1 fruit fly cellular context compared by ENCODE assay signal in the genomic region with DNA sequence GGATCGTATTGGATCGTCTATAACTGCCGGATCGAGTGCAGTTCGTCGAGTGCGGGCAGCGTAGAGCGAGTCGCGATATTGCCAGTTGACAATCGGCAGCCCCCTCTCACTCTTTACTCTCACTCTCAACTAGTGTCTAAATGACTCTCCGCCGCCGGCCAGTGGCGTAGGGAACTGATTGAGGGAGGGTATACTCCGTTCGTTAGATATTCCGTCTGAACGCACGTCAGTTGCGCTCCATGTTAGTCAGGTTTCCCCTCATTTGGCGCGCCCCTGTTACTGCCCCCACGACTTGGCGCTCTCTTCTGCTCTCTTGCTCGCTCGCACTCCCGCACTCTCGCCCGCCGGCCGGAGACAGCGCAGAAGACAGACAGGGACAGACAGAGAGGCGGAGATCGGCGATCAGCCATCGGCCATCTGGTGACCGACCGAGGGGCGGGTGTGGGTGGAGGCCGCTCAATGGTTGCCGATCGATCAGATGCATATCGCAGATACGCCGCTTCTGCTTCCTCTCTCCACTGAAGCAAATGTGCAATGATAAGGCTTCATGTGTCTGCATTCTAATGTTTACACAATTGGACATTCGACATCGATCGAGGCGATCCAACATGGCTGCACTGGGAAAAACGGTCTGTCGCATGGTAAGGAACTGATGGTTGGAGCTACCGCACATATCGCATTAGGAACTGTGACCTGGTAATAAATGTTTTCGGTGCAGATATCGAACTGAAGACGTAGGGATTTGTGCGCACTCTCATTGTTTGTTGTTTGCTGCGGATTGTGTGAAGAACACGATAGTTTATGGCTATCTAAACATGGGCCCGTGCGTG.
TF ChIP-seq lines count a peak whose summit lies in the region.

Gene moody (minus strand): TSS at position 51 of the 830 bp plus-strand sequence.

TF ChIP-seq in whole organism, embryonic, 481 proteins besides CTCF, POLR2A, EP300 and RAD21 (continued from another document and continues in another):
- peak; percentile 86 for TF ChIP-seq Deaf1 (tag; optimal IDR thresholded peaks at IDR 0.05; lab: Kevin White, UChicago)
- peak; percentile 91 for TF ChIP-seq fd96Cb (tag; optimal IDR thresholded peaks at IDR 0.05; lab: Kevin White, UChicago)
- peak; percentile 96 for TF ChIP-seq C15 (GFP tag; IDR thresholded peaks at IDR 0.05; lab: Robert Waterston, UW)
- TF ChIP-seq Pdp1 (GFP tag; optimal IDR thresholded peaks at IDR 0.05; lab: Kevin White, UChicago) = peak; percentile 95 to 98
- peak; percentile 90 for TF ChIP-seq nerfin-1 (tag; optimal IDR thresholded peaks at IDR 0.05; lab: Kevin White, UChicago)
- TF ChIP-seq abd-A (tag; optimal IDR thresholded peaks at IDR 0.05; lab: Kevin White, UChicago) = peak; percentile 85
- TF ChIP-seq Atf-2 (GFP tag; optimal IDR thresholded peaks at IDR 0.05; lab: Kevin White, UChicago) = peak; percentile 96
- peak; percentile 100 for TF ChIP-seq Rfx (GFP tag; IDR thresholded peaks at IDR 0.05; lab: Robert Waterston, UW)
- peak; percentile 96 for TF ChIP-seq Hey (tag; optimal IDR thresholded peaks at IDR 0.05; lab: Kevin White, UChicago)
- peak; percentile 86 for TF ChIP-seq Lim3 (GFP tag; IDR thresholded peaks at IDR 0.05; lab: Robert Waterston, UW)
- peak; percentile 70 for TF ChIP-seq Neu2 (GFP tag; optimal IDR thresholded peaks at IDR 0.05; lab: Kevin White, UChicago; ENCODE audit: borderline replicate concordance)
- peak; percentile 95 for TF ChIP-seq Mes4 (GFP tag; optimal IDR thresholded peaks at IDR 0.05; lab: Kevin White, UChicago)
- peak; percentile 83 for TF ChIP-seq Jarid2 (GFP tag; optimal IDR thresholded peaks at IDR 0.05; lab: Kevin White, UChicago)
- TF ChIP-seq slp2 (GFP tag; optimal IDR thresholded peaks at IDR 0.05; lab: Kevin White, UChicago) = peak; percentile 96
- TF ChIP-seq CG4730 (GFP tag; IDR thresholded peaks at IDR 0.05; lab: Robert Waterston, UW) = peak; percentile 97
- peak; percentile 95 for TF ChIP-seq crc (GFP tag; optimal IDR thresholded peaks at IDR 0.05; lab: Kevin White, UChicago)
- TF ChIP-seq sisA (GFP tag; IDR thresholded peaks at IDR 0.05; lab: Robert Waterston, UW) = peak; percentile 98
- TF ChIP-seq CG6813 (GFP tag; optimal IDR thresholded peaks at IDR 0.05; lab: Kevin White, UChicago) = peak; percentile 98
- TF ChIP-seq CG11085 (GFP tag; IDR thresholded peaks at IDR 0.05; lab: Robert Waterston, UW) = peak; percentile 98
- no peak for TF ChIP-seq h (optimal IDR thresholded peaks at IDR 0.05; lab: Kevin White, UChicago)
- TF ChIP-seq hkb (optimal IDR thresholded peaks at IDR 0.05; lab: Kevin White, UChicago) = no peak
- TF ChIP-seq hkb (GFP tag; IDR thresholded peaks at IDR 0.05; lab: Robert Waterston, UW) = peak; percentile 98
- TF ChIP-seq CG1792 (GFP tag; optimal IDR thresholded peaks at IDR 0.05; lab: Kevin White, UChicago) = peak; percentile 96
- TF ChIP-seq cg (GFP tag; optimal IDR thresholded peaks at IDR 0.05; lab: Kevin White, UChicago) = peak; percentile 35
- peak; percentile 95 for TF ChIP-seq grau (tag; optimal IDR thresholded peaks at IDR 0.05; lab: Kevin White, UChicago)
- TF ChIP-seq CG17829 (tag; optimal IDR thresholded peaks at IDR 0.05; lab: Kevin White, UChicago) = peak; percentile 95
- TF ChIP-seq CG2120 (GFP tag; optimal IDR thresholded peaks at IDR 0.05; lab: Kevin White, UChicago) = peak; percentile 99
- peak; percentile 93 for TF ChIP-seq disco-r (GFP tag; optimal IDR thresholded peaks at IDR 0.05; lab: Kevin White, UChicago)
- TF ChIP-seq lov (optimal IDR thresholded peaks at IDR 0.05; lab: Kevin White, UChicago) = no peak
- peak; percentile 98 for TF ChIP-seq lov (GFP tag; IDR thresholded peaks at IDR 0.05; lab: Robert Waterston, UW)
- TF ChIP-seq CG4404 (GFP tag; IDR thresholded peaks at IDR 0.05; lab: Robert Waterston, UW) = peak; percentile 93
- TF ChIP-seq CG3726 (GFP tag; IDR thresholded peaks at IDR 0.05; lab: Robert Waterston, UW) = peak; percentile 97
- peak; percentile 98 for TF ChIP-seq Atf6 (GFP tag; IDR thresholded peaks at IDR 0.05; lab: Robert Waterston, UW)
- TF ChIP-seq CG3838 (GFP tag; optimal IDR thresholded peaks at IDR 0.05; lab: Kevin White, UChicago) = peak; percentile 83
- peak; percentile 92 for TF ChIP-seq CG4820 (GFP tag; optimal IDR thresholded peaks at IDR 0.05; lab: Kevin White, UChicago)
- TF ChIP-seq Elba2 (GFP tag; optimal IDR thresholded peaks at IDR 0.05; lab: Kevin White, UChicago) = no peak
- TF ChIP-seq so (GFP tag; IDR thresholded peaks at IDR 0.05; lab: Robert Waterston, UW) = peak; percentile 98
- TF ChIP-seq ap (GFP tag; IDR thresholded peaks at IDR 0.05; lab: Robert Waterston, UW) = peak; percentile 97
- TF ChIP-seq CG43689 (GFP tag; IDR thresholded peaks at IDR 0.05; lab: Robert Waterston, UW) = peak; percentile 97
- TF ChIP-seq danr (GFP tag; IDR thresholded peaks at IDR 0.05; lab: Robert Waterston, UW) = peak; percentile 95
- TF ChIP-seq H2.0 (GFP tag; IDR thresholded peaks at IDR 0.05; lab: Robert Waterston, UW) = peak; percentile 99
- TF ChIP-seq scrt (GFP tag; optimal IDR thresholded peaks at IDR 0.05; lab: Kevin White, UChicago) = peak; percentile 94
- TF ChIP-seq HLH4C (GFP tag; IDR thresholded peaks at IDR 0.05; lab: Robert Waterston, UW; ENCODE audit: partially characterized antibody) = 0 out of 3 replicates have a peak, but pooled peaks have one; percentile 23
- peak; percentile 98 for TF ChIP-seq al (GFP tag; IDR thresholded peaks at IDR 0.05; lab: Robert Waterston, UW)
- TF ChIP-seq Med (GFP tag; lab: Kevin White, UChicago) = peak; percentile 100
- peak; percentile 68 for TF ChIP-seq CG15479 (GFP tag; optimal IDR thresholded peaks at IDR 0.05; lab: Kevin White, UChicago)
- peak; percentile 97 for TF ChIP-seq chn (GFP tag; optimal IDR thresholded peaks at IDR 0.05; lab: Kevin White, UChicago)
- TF ChIP-seq Fer3 (tag; optimal IDR thresholded peaks at IDR 0.05; lab: Kevin White, UChicago) = peak; percentile 97
- peak; percentile 98 for TF ChIP-seq CG8944 (GFP tag; optimal IDR thresholded peaks at IDR 0.05; lab: Kevin White, UChicago)
- peak; percentile 91 for TF ChIP-seq D19A (tag; optimal IDR thresholded peaks at IDR 0.05; lab: Kevin White, UChicago)
- peak; percentile 96 for TF ChIP-seq Fer2 (tag; optimal IDR thresholded peaks at IDR 0.05; lab: Kevin White, UChicago)
- peak; percentile 90 for TF ChIP-seq CG3163 (GFP tag; optimal IDR thresholded peaks at IDR 0.05; lab: Kevin White, UChicago)
- peak; percentile 97 for TF ChIP-seq en (GFP tag; optimal IDR thresholded peaks at IDR 0.05; lab: Kevin White, UChicago)
- peak; percentile 85 for TF ChIP-seq Asciz (GFP tag; optimal IDR thresholded peaks at IDR 0.05; lab: Kevin White, UChicago)
- TF ChIP-seq CG8478 (optimal IDR thresholded peaks at IDR 0.05; lab: Kevin White, UChicago) = peak; percentile 50
- TF ChIP-seq CG12104 (GFP tag; optimal IDR thresholded peaks at IDR 0.05; lab: Kevin White, UChicago) = peak; percentile 86
- peak; percentile 97 for TF ChIP-seq Dek (tag; optimal IDR thresholded peaks at IDR 0.05; lab: Kevin White, UChicago)
- peak in 1 of 2 experiments; percentile 66 for TF ChIP-seq crp (GFP tag; optimal IDR thresholded peaks at IDR 0.05; lab: Kevin White, UChicago)
- peak; percentile 97 for TF ChIP-seq CG12155 (GFP tag; optimal IDR thresholded peaks at IDR 0.05; lab: Kevin White, UChicago)
- TF ChIP-seq CG11560 (tag; IDR thresholded peaks at IDR 0.05; lab: Robert Waterston, UW) = peak; percentile 90
- TF ChIP-seq CG42726 (GFP tag; IDR thresholded peaks at IDR 0.05; lab: Robert Waterston, UW; ENCODE audit: partially characterized antibody) = no peak
- TF ChIP-seq ara (GFP tag; IDR thresholded peaks at IDR 0.05; lab: Robert Waterston, UW) = peak; percentile 98
- TF ChIP-seq HLHmδ (GFP tag; optimal IDR thresholded peaks at IDR 0.05; lab: Kevin White, UChicago) = peak; percentile 97
- TF ChIP-seq Hsf (GFP tag; optimal IDR thresholded peaks at IDR 0.05; lab: Kevin White, UChicago) = peak; percentile 97
- TF ChIP-seq CG8359 (GFP tag; optimal IDR thresholded peaks at IDR 0.05; lab: Kevin White, UChicago; ENCODE audit: borderline replicate concordance) = peak; percentile 73
- peak; percentile 98 for TF ChIP-seq Fer1 (GFP tag; optimal IDR thresholded peaks at IDR 0.05; lab: Kevin White, UChicago)
- TF ChIP-seq H15 (GFP tag; IDR thresholded peaks at IDR 0.05; lab: Robert Waterston, UW) = peak; percentile 98
- TF ChIP-seq Hr3 (GFP tag; optimal IDR thresholded peaks at IDR 0.05; lab: Kevin White, UChicago) = peak; percentile 93
- peak; percentile 99 for TF ChIP-seq Drgx (GFP tag; IDR thresholded peaks at IDR 0.05; lab: Robert Waterston, UW)
- peak; percentile 96 to 97 for TF ChIP-seq chif (GFP tag; optimal IDR thresholded peaks at IDR 0.05; lab: Kevin White, UChicago)
- TF ChIP-seq CG9609 (GFP tag; optimal IDR thresholded peaks at IDR 0.05; lab: Kevin White, UChicago) = peak; percentile 97
- TF ChIP-seq tll (GFP tag; optimal IDR thresholded peaks at IDR 0.05; lab: Kevin White, UChicago) = no peak
- TF ChIP-seq Atf3 (GFP tag; optimal IDR thresholded peaks at IDR 0.05; lab: Kevin White, UChicago) = peak; percentile 95
- peak; percentile 94 for TF ChIP-seq nom (GFP tag; optimal IDR thresholded peaks at IDR 0.05; lab: Kevin White, UChicago)
- TF ChIP-seq Bgb (GFP tag; IDR thresholded peaks at IDR 0.05; lab: Robert Waterston, UW; ENCODE audit: partially characterized antibody) = peak; percentile 28; the same call in 1 of the 2 replicates
- TF ChIP-seq org-1 (GFP tag; optimal IDR thresholded peaks at IDR 0.05; lab: Kevin White, UChicago) = peak; percentile 95
- TF ChIP-seq CG5953 (GFP tag; IDR thresholded peaks at IDR 0.05; lab: Robert Waterston, UW) = peak; percentile 98
- TF ChIP-seq gcm2 (GFP tag; optimal IDR thresholded peaks at IDR 0.05; lab: Kevin White, UChicago) = peak; percentile 91
- peak; percentile 92 for TF ChIP-seq emc (GFP tag; optimal IDR thresholded peaks at IDR 0.05; lab: Kevin White, UChicago)
- peak; percentile 98 for TF ChIP-seq CG7786 (GFP tag; optimal IDR thresholded peaks at IDR 0.05; lab: Kevin White, UChicago)
- peak; percentile 99 for TF ChIP-seq wdn (GFP tag; IDR thresholded peaks at IDR 0.05; lab: Robert Waterston, UW)
- no peak for TF ChIP-seq Doc3 (GFP tag; IDR thresholded peaks at IDR 0.05; lab: Robert Waterston, UW; ENCODE audit: partially characterized antibody)
- no peak for TF ChIP-seq hth (optimal IDR thresholded peaks at IDR 0.05; lab: Kevin White, UChicago)
- TF ChIP-seq CG1233 (GFP tag; optimal IDR thresholded peaks at IDR 0.05; lab: Kevin White, UChicago) = peak; percentile 94
- peak; percentile 96 for TF ChIP-seq seq (GFP tag; IDR thresholded peaks at IDR 0.05; lab: Robert Waterston, UW)
- TF ChIP-seq CG4328 (GFP tag; optimal IDR thresholded peaks at IDR 0.05; lab: Kevin White, UChicago) = peak; percentile 99
- peak; percentile 95 for TF ChIP-seq CG3281 (GFP tag; optimal IDR thresholded peaks at IDR 0.05; lab: Kevin White, UChicago)
- TF ChIP-seq amos (GFP tag; IDR thresholded peaks at IDR 0.05; lab: Robert Waterston, UW; ENCODE audit: partially characterized antibody) = peak; percentile 38; the same call in 1 of the 2 replicates
- TF ChIP-seq CG17568 (GFP tag; optimal IDR thresholded peaks at IDR 0.05; lab: Kevin White, UChicago) = peak; percentile 93
- TF ChIP-seq Dbx (GFP tag; IDR thresholded peaks at IDR 0.05; lab: Robert Waterston, UW) = peak; percentile 99
- TF ChIP-seq CG12659 (GFP tag; optimal IDR thresholded peaks at IDR 0.05; lab: Kevin White, UChicago) = peak; percentile 98
- TF ChIP-seq prd (optimal IDR thresholded peaks at IDR 0.05; lab: Kevin White, UChicago) = no peak
- peak; percentile 99 for TF ChIP-seq prd (GFP tag; IDR thresholded peaks at IDR 0.05; lab: Robert Waterston, UW)
- peak; percentile 79 for TF ChIP-seq CG14710 (tag; optimal IDR thresholded peaks at IDR 0.05; lab: Kevin White, UChicago)
- TF ChIP-seq CG10274 (GFP tag; optimal IDR thresholded peaks at IDR 0.05; lab: Kevin White, UChicago) = peak; percentile 92
- TF ChIP-seq CG8290 (GFP tag; optimal IDR thresholded peaks at IDR 0.05; lab: Kevin White, UChicago) = peak; percentile 93
- peak; percentile 71 to 100 for TF ChIP-seq CG8290 (tag; optimal IDR thresholded peaks at IDR 0.05; lab: Kevin White, UChicago)
- peak; percentile 95 for TF ChIP-seq dmrt99B (tag; optimal IDR thresholded peaks at IDR 0.05; lab: Kevin White, UChicago)
- peak; percentile 96 for TF ChIP-seq Nf-YA (GFP tag; IDR thresholded peaks at IDR 0.05; lab: Robert Waterston, UW)
- TF ChIP-seq BEAF-32 (GFP tag; optimal IDR thresholded peaks at IDR 0.05; lab: Kevin White, UChicago) = peak; percentile 16
- TF ChIP-seq ci (GFP tag; IDR thresholded peaks at IDR 0.05; lab: Robert Waterston, UW) = peak; percentile 99
- TF ChIP-seq CG10321 (GFP tag; IDR thresholded peaks at IDR 0.05; lab: Robert Waterston, UW) = peak; percentile 87
- peak; percentile 98 for TF ChIP-seq Ptx1 (GFP tag; IDR thresholded peaks at IDR 0.05; lab: Robert Waterston, UW)
- TF ChIP-seq ATbp (GFP tag; optimal IDR thresholded peaks at IDR 0.05; lab: Kevin White, UChicago) = peak; percentile 96
- TF ChIP-seq CG8281 (tag; optimal IDR thresholded peaks at IDR 0.05; lab: Kevin White, UChicago) = peak; percentile 83
- no peak for TF ChIP-seq D (optimal IDR thresholded peaks at IDR 0.05; lab: Kevin White, UChicago)
- TF ChIP-seq D (GFP tag; optimal IDR thresholded peaks at IDR 0.05; lab: Kevin White, UChicago) = peak; percentile 92
- peak; percentile 94 for TF ChIP-seq kay (GFP tag; optimal IDR thresholded peaks at IDR 0.05; lab: Kevin White, UChicago)
- peak; percentile 97 for TF ChIP-seq CG9817 (tag; optimal IDR thresholded peaks at IDR 0.05; lab: Kevin White, UChicago)
- TF ChIP-seq grn (GFP tag; optimal IDR thresholded peaks at IDR 0.05; lab: Kevin White, UChicago) = peak; percentile 100
- TF ChIP-seq dmrt11E (tag; optimal IDR thresholded peaks at IDR 0.05; lab: Kevin White, UChicago) = peak; percentile 81
- TF ChIP-seq inv (GFP tag; IDR thresholded peaks at IDR 0.05; lab: Robert Waterston, UW; ENCODE audit: partially characterized antibody) = no peak
- peak; percentile 96 for TF ChIP-seq CG10959 (GFP tag; IDR thresholded peaks at IDR 0.05; lab: Robert Waterston, UW)
- TF ChIP-seq sima (GFP tag; optimal IDR thresholded peaks at IDR 0.05; lab: Kevin White, UChicago) = peak; percentile 88
- peak; percentile 99 for TF ChIP-seq sob (GFP tag; IDR thresholded peaks at IDR 0.05; lab: Robert Waterston, UW)
- TF ChIP-seq Vsx1 (GFP tag; optimal IDR thresholded peaks at IDR 0.05; lab: Kevin White, UChicago) = peak; percentile 89
- peak; percentile 95 for TF ChIP-seq sim (GFP tag; IDR thresholded peaks at IDR 0.05; lab: Robert Waterston, UW)
- peak; percentile 94 for TF ChIP-seq CG32767 (GFP tag; IDR thresholded peaks at IDR 0.05; lab: Robert Waterston, UW)
- peak; percentile 41 for TF ChIP-seq CG7745 (tag; optimal IDR thresholded peaks at IDR 0.05; lab: Kevin White, UChicago)
- peak; percentile 92 for TF ChIP-seq D19B (GFP tag; optimal IDR thresholded peaks at IDR 0.05; lab: Kevin White, UChicago)
- peak; percentile 99 for TF ChIP-seq CG10366 (GFP tag; IDR thresholded peaks at IDR 0.05; lab: Robert Waterston, UW)
